Fruit fly (Drosophila melanogaster) whole organism, embryonic: Measurements from ENCODE around the gene Megf8.

Experiments
- Abd-B ChIP-seq: fragments of 200-800 bp; sonication (Bioruptor generic); optimal IDR thresholded peaks from 2 replicates; lab custom pipeline; 2018; ENCODE audit warnings: missing biosample characterization, mild to moderate bottlenecking, missing genetic modification characterization, moderate library complexity
- Atf-2 ChIP-seq: fragments of 200-800 bp; sonication (Bioruptor generic); optimal IDR thresholded peaks from 2 replicates; lab custom pipeline; 2016; ENCODE audit warnings: missing biosample characterization, missing genetic modification characterization
- B-H1 ChIP-seq: fragments of 200-800 bp; sonication (Bioruptor generic); IDR thresholded peaks from 3 replicates; pipeline ENCODE4 v1.3.6; 2022; ENCODE audit warnings: missing biosample characterization, missing genetic modification characterization
- BEAF-32 ChIP-seq: fragments of 200-800 bp; sonication (Bioruptor generic); optimal IDR thresholded peaks from 3 replicates; lab custom pipeline; 2017; ENCODE audit warnings: missing biosample characterization, missing genetic modification characterization, mild to moderate bottlenecking, moderate library complexity, missing genetic modification reagents
- CG1024 ChIP-seq: fragments of 200-800 bp; sonication (Bioruptor generic); IDR thresholded peaks from 2 replicates; pipeline ENCODE4 v1.3.6; 2022; ENCODE audit warnings: missing biosample characterization, missing genetic modification characterization
- CG10267 ChIP-seq: fragments of 200-800 bp; sonication (Bioruptor generic); optimal IDR thresholded peaks from 2 replicates; lab custom pipeline; 2018; ENCODE audit warnings: missing biosample characterization, mild to moderate bottlenecking, missing genetic modification characterization, moderate library complexity
- CG10462 ChIP-seq: fragments of 200-800 bp; sonication (Bioruptor generic); optimal IDR thresholded peaks from 2 replicates; lab custom pipeline; 2016; ENCODE audit warnings: missing biosample characterization, missing genetic modification characterization
- CG10979 ChIP-seq: fragments of 200-800 bp; sonication (Bioruptor generic); optimal IDR thresholded peaks from 2 replicates; lab custom pipeline; 2018; ENCODE audit warnings: missing biosample characterization, mild to moderate bottlenecking, missing genetic modification characterization, moderate library complexity
- CG11093 ChIP-seq: fragments of 200-800 bp; sonication (Bioruptor generic); IDR thresholded peaks from 3 replicates; pipeline ENCODE4 v1.3.6; 2022; ENCODE audit warnings: missing biosample characterization, missing genetic modification characterization
- CG15696 ChIP-seq: fragments of 200-800 bp; sonication (Bioruptor generic); optimal IDR thresholded peaks from 2 replicates; lab custom pipeline; 2019; ENCODE audit warnings: missing biosample characterization, mild to moderate bottlenecking, missing genetic modification characterization, moderate library complexity
- CG17361 ChIP-seq: fragments of 200-800 bp; sonication (Bioruptor generic); IDR thresholded peaks from 3 replicates; pipeline ENCODE4 v1.3.6; 2022; ENCODE audit warnings: missing biosample characterization, missing genetic modification characterization
- CG2129 ChIP-seq: fragments of 200-800 bp; sonication (Bioruptor generic); IDR thresholded peaks from 2 replicates; pipeline ENCODE4 v1.3.6; 2022; ENCODE audit warnings: missing biosample characterization, missing genetic modification characterization; ENCODE audit not compliant: partially characterized antibody
- CG32767 ChIP-seq: fragments of 200-800 bp; sonication (Bioruptor generic); IDR thresholded peaks from 2 replicates; pipeline ENCODE4 v1.3.6; 2022; ENCODE audit warnings: missing biosample characterization, missing genetic modification characterization
- CG34224 ChIP-seq: fragments of 200-800 bp; sonication (Bioruptor generic); IDR thresholded peaks from 3 replicates; pipeline ENCODE4 v1.3.6; 2022; ENCODE audit warnings: missing biosample characterization, missing genetic modification characterization; ENCODE audit not compliant: partially characterized antibody
- CG3847 ChIP-seq: fragments of 200-800 bp; sonication (Bioruptor generic); IDR thresholded peaks from 2 replicates; pipeline ENCODE4 v1.3.6; 2022; ENCODE audit warnings: missing biosample characterization, missing genetic modification characterization
- CG3995 ChIP-seq: fragments of 200-800 bp; sonication (Bioruptor generic); optimal IDR thresholded peaks from 3 replicates; lab custom pipeline; 2016; ENCODE audit warnings: missing biosample characterization, missing genetic modification characterization
- CG4820 ChIP-seq: fragments of 200-800 bp; sonication (Bioruptor generic); optimal IDR thresholded peaks from 3 replicates; lab custom pipeline; 2016; ENCODE audit warnings: missing biosample characterization, missing genetic modification characterization
- CG5245 ChIP-seq: fragments of 200-800 bp; sonication (Bioruptor generic); optimal IDR thresholded peaks from 3 replicates; lab custom pipeline; 2016; ENCODE audit warnings: missing biosample characterization, missing genetic modification characterization
- CG6765 ChIP-seq: fragments of 200-800 bp; sonication (Bioruptor generic); optimal IDR thresholded peaks from 3 replicates; lab custom pipeline; 2017; ENCODE audit warnings: missing biosample characterization, mild to moderate bottlenecking, missing genetic modification characterization
- CG6791 ChIP-seq: fragments of 200-800 bp; sonication (Bioruptor generic); IDR thresholded peaks from 3 replicates; pipeline ENCODE4 v1.3.6; 2022; ENCODE audit warnings: missing biosample characterization, missing genetic modification characterization; ENCODE audit not compliant: partially characterized antibody
- CG7839 ChIP-seq: fragments of 200-800 bp; sonication (Bioruptor generic); optimal IDR thresholded peaks from 3 replicates; lab custom pipeline; 2018; ENCODE audit warnings: missing biosample characterization, mild to moderate bottlenecking, missing genetic modification characterization, moderate library complexity
- CG7963 ChIP-seq: fragments of 200-800 bp; sonication (Bioruptor generic); IDR thresholded peaks from 3 replicates; pipeline ENCODE4 v1.3.6; 2022; ENCODE audit warnings: missing biosample characterization, missing genetic modification characterization; ENCODE audit not compliant: partially characterized antibody
- CG9797 ChIP-seq: fragments of 200-800 bp; sonication (Bioruptor generic); optimal IDR thresholded peaks from 3 replicates; lab custom pipeline; 2018; ENCODE audit warnings: missing biosample characterization, mild to moderate bottlenecking, missing genetic modification characterization
- Deaf1 ChIP-seq: fragments of 200-800 bp; optimal IDR thresholded peaks from 3 replicates; lab custom pipeline; 2019; ENCODE audit warnings: missing biosample characterization, mild to moderate bottlenecking, missing genetic modification characterization, moderate library complexity
- Dek ChIP-seq: fragments of 200-800 bp; sonication (Bioruptor generic); optimal IDR thresholded peaks from 3 replicates; lab custom pipeline; 2019; ENCODE audit warnings: missing biosample characterization, mild to moderate bottlenecking, missing genetic modification characterization, moderate library complexity
- Dip2 ChIP-seq: fragments of 200-800 bp; sonication (Bioruptor generic); IDR thresholded peaks from 2 replicates; pipeline ENCODE4 v1.3.6; 2022; ENCODE audit warnings: missing biosample characterization, missing genetic modification characterization
- Hand ChIP-seq: fragments of 200-800 bp; sonication (Bioruptor generic); optimal IDR thresholded peaks from 2 replicates; lab custom pipeline; 2017; ENCODE audit warnings: mild to moderate bottlenecking, missing biosample characterization, missing genetic modification reagents, missing genetic modification characterization
- Hmr ChIP-seq: fragments of 200-800 bp; sonication (Bioruptor generic); optimal IDR thresholded peaks from 3 replicates; lab custom pipeline; 2017; ENCODE audit warnings: mild to moderate bottlenecking, missing biosample characterization, missing genetic modification reagents, missing genetic modification characterization
- Hr51 ChIP-seq, 2 experiments: fragments of 200-800 bp; sonication (Bioruptor generic); optimal IDR thresholded peaks; 2 replicates in 1 of 2; 3 replicates in 1 of 2; lab custom pipeline; 2016 to 2018; ENCODE audit warnings: missing biosample characterization in 2 of 2, missing genetic modification characterization in 2 of 2, mild to moderate bottlenecking in 1 of 2, moderate library complexity in 1 of 2
- MESR4 ChIP-seq: fragments of 200-800 bp; sonication (Bioruptor generic); optimal IDR thresholded peaks from 2 replicates; lab custom pipeline; 2018; ENCODE audit warnings: missing biosample characterization, mild to moderate bottlenecking, missing genetic modification characterization, moderate library complexity
- NC2α ChIP-seq: fragments of 200-800 bp; sonication (Bioruptor generic); optimal IDR thresholded peaks from 2 replicates; lab custom pipeline; 2016; ENCODE audit warnings: missing biosample characterization, missing genetic modification characterization
- Nf-YA ChIP-seq: fragments of 200-800 bp; sonication (Bioruptor generic); IDR thresholded peaks from 2 replicates; pipeline ENCODE4 v1.3.6; 2022; ENCODE audit warnings: missing biosample characterization, missing genetic modification characterization
- Pdp1 ChIP-seq, 2 experiments: fragments of 200-800 bp; sonication (Bioruptor generic); optimal IDR thresholded peaks; 3 replicates each; lab custom pipeline; 2016; ENCODE audit warnings: missing biosample characterization in 2 of 2, missing genetic modification characterization in 2 of 2, mild to moderate bottlenecking in 1 of 2, moderate library complexity in 1 of 2
- Ptx1 ChIP-seq: fragments of 200-800 bp; sonication (Bioruptor generic); IDR thresholded peaks from 2 replicates; pipeline ENCODE4 v1.3.6; 2022; ENCODE audit warnings: missing biosample characterization, missing genetic modification characterization
- Ssrp ChIP-seq: fragments of 200-800 bp; sonication (Bioruptor generic); optimal IDR thresholded peaks from 2 replicates; lab custom pipeline; 2018; ENCODE audit warnings: missing biosample characterization, mild to moderate bottlenecking, missing genetic modification characterization, moderate library complexity
- YL-1 ChIP-seq: fragments of 200-800 bp; sonication (Bioruptor generic); optimal IDR thresholded peaks from 3 replicates; lab custom pipeline; 2017; ENCODE audit warnings: missing biosample characterization, mild to moderate bottlenecking, missing genetic modification characterization
- bbx ChIP-seq: fragments of 200-800 bp; sonication (Bioruptor generic); IDR thresholded peaks from 2 replicates; pipeline ENCODE4 v1.3.6; 2022; ENCODE audit warnings: missing biosample characterization, missing genetic modification characterization; ENCODE audit not compliant: partially characterized antibody
- chif ChIP-seq, 2 experiments: fragments of 200-800 bp; sonication (Bioruptor generic); optimal IDR thresholded peaks; 3 replicates each; lab custom pipeline; 2016; ENCODE audit warnings: missing biosample characterization in 2 of 2, missing genetic modification characterization in 2 of 2
- dysf ChIP-seq: fragments of 200-800 bp; sonication (Bioruptor generic); IDR thresholded peaks from 3 replicates; pipeline ENCODE4 v1.3.6; 2022; ENCODE audit warnings: missing biosample characterization, missing genetic modification characterization
- hkb ChIP-seq, 2 experiments: fragments of 200-800 bp in 1 of 2; fragments of >200 bp in 1 of 2; sonication (Bioruptor generic) in 1 of 2; IDR thresholded peaks in 1 of 2; optimal IDR thresholded peaks in 1 of 2; 2 replicates each; pipeline versions ENCODE4 v1.3.6 to Lab custom; 2017 to 2022; ENCODE audit warnings: missing biosample characterization in 1 of 2, missing genetic modification characterization in 1 of 2
- ken ChIP-seq: fragments of 200-800 bp; sonication (Bioruptor generic); IDR thresholded peaks from 3 replicates; pipeline ENCODE4 v1.3.6; 2022; ENCODE audit warnings: missing biosample characterization, missing genetic modification characterization
- nau ChIP-seq: fragments of 200-800 bp; sonication (Bioruptor generic); optimal IDR thresholded peaks from 3 replicates; lab custom pipeline; 2017; ENCODE audit warnings: missing biosample characterization, mild to moderate bottlenecking, missing genetic modification characterization, missing genetic modification reagents
- nerfin-1 ChIP-seq: fragments of 200-800 bp; sonication (Bioruptor generic); optimal IDR thresholded peaks from 3 replicates; lab custom pipeline; 2019; ENCODE audit warnings: missing biosample characterization, mild to moderate bottlenecking, missing genetic modification characterization, moderate library complexity
- p53 ChIP-seq: fragments of 200-800 bp; sonication (Bioruptor generic); optimal IDR thresholded peaks from 2 replicates; lab custom pipeline; 2016; ENCODE audit warnings: missing biosample characterization, missing genetic modification characterization
- pzg ChIP-seq: fragments of 200-800 bp; sonication (Bioruptor generic); optimal IDR thresholded peaks from 3 replicates; lab custom pipeline; 2018; ENCODE audit warnings: missing biosample characterization, mild to moderate bottlenecking, missing genetic modification characterization, moderate library complexity
- run ChIP-seq: fragments of 200-800 bp; sonication (Bioruptor generic); optimal IDR thresholded peaks from 3 replicates; lab custom pipeline; 2018; ENCODE audit warnings: missing biosample characterization, mild to moderate bottlenecking, missing genetic modification characterization
- sim ChIP-seq: fragments of 200-800 bp; sonication (Bioruptor generic); IDR thresholded peaks from 2 replicates; pipeline ENCODE4 v1.3.6; 2022; ENCODE audit warnings: missing biosample characterization, missing genetic modification characterization
- wek ChIP-seq: fragments of 200-800 bp; sonication (Bioruptor generic); optimal IDR thresholded peaks from 3 replicates; lab custom pipeline; 2018; ENCODE audit warnings: missing biosample characterization, mild to moderate bottlenecking, missing genetic modification characterization, moderate library complexity
- wor ChIP-seq: fragments of 200-800 bp; sonication (Bioruptor generic); IDR thresholded peaks from 2 replicates; pipeline ENCODE4 v1.3.6; 2022; ENCODE audit warnings: missing biosample characterization, missing genetic modification characterization

The Megf8 gene

dm6 chr2L:8040872-8041271, 2.4 kb upstream of the Megf8 start, which contains the start of gene CCDC53 (continued):
- TF ChIP-seq CG10267 = peak; percentile 19
- peak; percentile 11; the same call in 1 of the 2 replicates for TF ChIP-seq bbx (GFP tag; lab: Robert Waterston, UW)
- TF ChIP-seq NC2α (GFP tag; lab: Kevin White, UChicago) = no peak
- TF ChIP-seq Hmr (GFP tag; lab: Kevin White, UChicago) = no peak
- no peak for TF ChIP-seq dysf (GFP tag; lab: Robert Waterston, UW)
- TF ChIP-seq CG34224 (GFP tag; lab: Robert Waterston, UW) = peak; percentile 21; the same call in 1 of the 3 replicates
- no peak for TF ChIP-seq CG32767 (GFP tag; lab: Robert Waterston, UW)
- no peak for TF ChIP-seq hkb (optimal IDR thresholded peaks at IDR 0.05; lab: Kevin White, UChicago)
- TF ChIP-seq hkb (GFP tag; IDR thresholded peaks at IDR 0.05; lab: Robert Waterston, UW) = peak; percentile 32; the same call in 1 of the 2 replicates
- TF ChIP-seq Dip2 (GFP tag; lab: Robert Waterston, UW) = no peak
- TF ChIP-seq BEAF-32 = peak; percentile 34
- TF ChIP-seq B-H1 (GFP tag; lab: Robert Waterston, UW) = no peak
- TF ChIP-seq CG7963 (GFP tag; lab: Robert Waterston, UW) = no peak
- peak; percentile 71 for TF ChIP-seq pzg
- no peak for TF ChIP-seq CG6765
- no peak for TF ChIP-seq CG11093
- TF ChIP-seq CG5245 (GFP tag; lab: Kevin White, UChicago) = no peak
- no peak for TF ChIP-seq Hr51 (GFP tag; optimal IDR thresholded peaks at IDR 0.05; lab: Kevin White, UChicago)
- TF ChIP-seq Abd-B (GFP tag; lab: Kevin White, UChicago) = no peak
- no peak for TF ChIP-seq Pdp1 (GFP tag; optimal IDR thresholded peaks at IDR 0.05; lab: Kevin White, UChicago)
- peak; percentile 16 for TF ChIP-seq YL-1 (GFP tag; lab: Kevin White, UChicago)
- no peak for TF ChIP-seq run
- no peak for TF ChIP-seq nerfin-1
- TF ChIP-seq CG9797 (GFP tag; lab: Kevin White, UChicago) = peak; percentile 61
- TF ChIP-seq chif (GFP tag; optimal IDR thresholded peaks at IDR 0.05; lab: Kevin White, UChicago) = no peak
- TF ChIP-seq p53 (GFP tag; lab: Kevin White, UChicago) = no peak
- TF ChIP-seq Ssrp = no peak
- peak; percentile 31 for TF ChIP-seq MESR4 (GFP tag; lab: Kevin White, UChicago)
- no peak for TF ChIP-seq sim (GFP tag; lab: Robert Waterston, UW)
- TF ChIP-seq CG6791 (GFP tag; lab: Robert Waterston, UW) = 0 out of 3 replicates have a peak, but pooled peaks have one; percentile 19
- TF ChIP-seq Nf-YA = no peak
- TF ChIP-seq CG3847 (GFP tag; lab: Robert Waterston, UW) = 0 out of 2 replicates have a peak, but pooled peaks have one; percentile 33
- TF ChIP-seq wor (GFP tag; lab: Robert Waterston, UW) = no peak
- no peak for TF ChIP-seq CG17361 (GFP tag; lab: Robert Waterston, UW)

dm6 chr2L:8042645-8043281, 508 bp upstream of the Megf8 start, which contains the start of gene RpL36A:
RpL36A (minus strand) TSS chr2L:8042909.
- no peak for TF ChIP-seq CG1024 (GFP tag; lab: Robert Waterston, UW)
- TF ChIP-seq wek (GFP tag; lab: Kevin White, UChicago) = peak; percentile 82
- TF ChIP-seq CG2129 (GFP tag; lab: Robert Waterston, UW) = peak; percentile 75
- TF ChIP-seq CG7839 (tag; lab: Kevin White, UChicago) = no peak
- TF ChIP-seq Dek (tag; lab: Kevin White, UChicago) = peak; percentile 60
- TF ChIP-seq CG10462 (GFP tag; lab: Kevin White, UChicago) = no peak
- TF ChIP-seq Deaf1 (tag; lab: Kevin White, UChicago) = no peak
- no peak for TF ChIP-seq CG15696 (tag; lab: Kevin White, UChicago)
- TF ChIP-seq ken (GFP tag; lab: Robert Waterston, UW) = peak; percentile 69
- TF ChIP-seq CG3995 = peak; percentile 90
- TF ChIP-seq CG4820 (GFP tag; lab: Kevin White, UChicago) = no peak
- peak; percentile 46 for TF ChIP-seq p53 (GFP tag; lab: Kevin White, UChicago)
- TF ChIP-seq Atf-2 (GFP tag; lab: Kevin White, UChicago) = peak; percentile 40
- TF ChIP-seq Hand (GFP tag; lab: Kevin White, UChicago) = peak; percentile 57
- no peak for TF ChIP-seq CG10979 (tag; lab: Kevin White, UChicago)
- TF ChIP-seq Ptx1 (GFP tag; lab: Robert Waterston, UW) = peak; percentile 47
- no peak for TF ChIP-seq nau (GFP tag; lab: Kevin White, UChicago)
